Fruit fly (Drosophila melanogaster) whole organism, prepupa: Measurements from ENCODE around the gene CG31915.
A peak's percentile ranks its signal among the peaks of the same experiment; 100 is the strongest.

Source experiments
- Blimp-1 ChIP-seq: fragments of 200-800 bp; sonication (Bioruptor generic); optimal IDR thresholded peaks from 3 replicates; lab custom pipeline; 2017; ENCODE audit warnings: missing biosample characterization, missing genetic modification characterization, mild to moderate bottlenecking, moderate library complexity, missing genetic modification reagents
- CG10631 ChIP-seq: fragments of 200-800 bp; sonication (Bioruptor generic); optimal IDR thresholded peaks from 2 replicates; lab custom pipeline; 2016; ENCODE audit warnings: missing biosample characterization, missing genetic modification characterization
- CG10669 ChIP-seq: fragments of 200-800 bp; sonication (Bioruptor generic); optimal IDR thresholded peaks from 3 replicates; lab custom pipeline; 2018; ENCODE audit warnings: missing biosample characterization, mild to moderate bottlenecking, missing genetic modification characterization, moderate library complexity
- CG11762 ChIP-seq: fragments of 200-800 bp; sonication (Bioruptor generic); optimal IDR thresholded peaks from 3 replicates; lab custom pipeline; 2016; ENCODE audit warnings: missing biosample characterization, missing genetic modification characterization; ENCODE audit not compliant: insufficient read depth
- CG11902 ChIP-seq: fragments of 200-800 bp; sonication (Bioruptor generic); optimal IDR thresholded peaks from 3 replicates; lab custom pipeline; 2016; ENCODE audit warnings: missing biosample characterization, missing genetic modification characterization
- CG15336 ChIP-seq: fragments of 200-800 bp; sonication (Bioruptor generic); IDR thresholded peaks from 2 replicates; pipeline ENCODE4 v1.3.6; 2022; ENCODE audit warnings: missing biosample characterization, missing genetic modification characterization
- CG1621 ChIP-seq: fragments of 200-800 bp; sonication (Bioruptor generic); optimal IDR thresholded peaks from 3 replicates; lab custom pipeline; 2018; ENCODE audit warnings: missing biosample characterization, mild to moderate bottlenecking, missing genetic modification characterization
- CG16779 ChIP-seq: fragments of 200-800 bp; sonication (Bioruptor generic); optimal IDR thresholded peaks from 3 replicates; lab custom pipeline; 2017; ENCODE audit warnings: missing biosample characterization, mild to moderate bottlenecking, missing genetic modification characterization
- CG3032 ChIP-seq: fragments of 200-800 bp; optimal IDR thresholded peaks from 2 replicates; lab custom pipeline; 2019; ENCODE audit warnings: missing biosample characterization, mild to moderate bottlenecking, missing genetic modification characterization, moderate library complexity
- CG31627 ChIP-seq: fragments of 200-800 bp; sonication (Bioruptor generic); optimal IDR thresholded peaks from 3 replicates; lab custom pipeline; 2016; ENCODE audit warnings: missing biosample characterization, missing genetic modification characterization
- CG32006 ChIP-seq: fragments of 200-800 bp; sonication (Bioruptor generic); optimal IDR thresholded peaks from 3 replicates; lab custom pipeline; 2017; ENCODE audit warnings: missing biosample characterization, mild to moderate bottlenecking, missing genetic modification characterization
- CG34406 ChIP-seq: fragments of 200-800 bp; sonication (Bioruptor generic); optimal IDR thresholded peaks from 3 replicates; lab custom pipeline; 2016; ENCODE audit warnings: missing biosample characterization, missing genetic modification characterization
- CG4318 ChIP-seq: fragments of 200-800 bp; sonication (Bioruptor generic); optimal IDR thresholded peaks from 3 replicates; lab custom pipeline; 2017; ENCODE audit warnings: missing biosample characterization, mild to moderate bottlenecking, missing genetic modification characterization
- CG6276 ChIP-seq: fragments of 200-800 bp; sonication (Bioruptor generic); optimal IDR thresholded peaks from 2 replicates; lab custom pipeline; 2017; ENCODE audit warnings: missing biosample characterization, mild to moderate bottlenecking, missing genetic modification characterization
- CG6808 ChIP-seq: fragments of 200-800 bp; sonication (Bioruptor generic); optimal IDR thresholded peaks from 3 replicates; lab custom pipeline; 2017; ENCODE audit warnings: missing biosample characterization, missing genetic modification characterization, mild to moderate bottlenecking, moderate library complexity, missing genetic modification reagents
- CG6854 ChIP-seq: fragments of 200-800 bp; sonication (Bioruptor generic); optimal IDR thresholded peaks from 2 replicates; lab custom pipeline; 2017; ENCODE audit warnings: missing biosample characterization, mild to moderate bottlenecking, missing genetic modification characterization
- CG7368 ChIP-seq: fragments of 200-800 bp; sonication (Bioruptor generic); optimal IDR thresholded peaks from 3 replicates; lab custom pipeline; 2016; ENCODE audit warnings: missing biosample characterization, missing genetic modification characterization
- CG8319 ChIP-seq: fragments of 200-800 bp; sonication (Bioruptor generic); optimal IDR thresholded peaks from 3 replicates; lab custom pipeline; 2016; ENCODE audit warnings: missing biosample characterization, missing genetic modification characterization
- CG8632 ChIP-seq: fragments of 200-800 bp; sonication (Bioruptor generic); optimal IDR thresholded peaks from 3 replicates; lab custom pipeline; 2016; ENCODE audit warnings: missing biosample characterization, missing genetic modification characterization
- CG9139 ChIP-seq: fragments of 200-800 bp; sonication (Bioruptor generic); optimal IDR thresholded peaks from 3 replicates; lab custom pipeline; 2017; ENCODE audit warnings: missing biosample characterization, mild to moderate bottlenecking, missing genetic modification characterization
- Eip75B ChIP-seq: fragments of 200-800 bp; sonication (Bioruptor generic); optimal IDR thresholded peaks from 3 replicates; lab custom pipeline; 2016; ENCODE audit warnings: missing biosample characterization, missing genetic modification characterization
- Eip78C ChIP-seq: fragments of 200-800 bp; sonication (Bioruptor generic); peaks from one replicate; lab custom pipeline; 2016; ENCODE audit warnings: missing biosample characterization, missing genetic modification characterization
- Ets96B ChIP-seq: fragments of 200-800 bp; optimal IDR thresholded peaks from 2 replicates; lab custom pipeline; 2019; ENCODE audit warnings: missing biosample characterization, mild to moderate bottlenecking, missing genetic modification characterization, moderate library complexity
- Gug ChIP-seq: fragments of 200-800 bp; sonication (Bioruptor generic); IDR thresholded peaks from 2 replicates; pipeline ENCODE4 v1.3.6; 2022; ENCODE audit warnings: missing biosample characterization, missing genetic modification characterization
- Hr38 ChIP-seq: sonication (Bioruptor generic); optimal IDR thresholded peaks from 2 replicates; lab custom pipeline; 2016; ENCODE audit warnings: missing biosample characterization, missing genetic modification characterization
- Hr39 ChIP-seq: fragments of 200-800 bp; sonication (Bioruptor generic); optimal IDR thresholded peaks from 2 replicates; lab custom pipeline; 2016; ENCODE audit warnings: missing biosample characterization, missing genetic modification characterization
- Hr4 ChIP-seq: fragments of 200-800 bp; sonication (Bioruptor generic); optimal IDR thresholded peaks from 3 replicates; lab custom pipeline; 2016; ENCODE audit warnings: missing biosample characterization, missing genetic modification characterization
- Lpt ChIP-seq: fragments of 200-800 bp; sonication (Bioruptor generic); optimal IDR thresholded peaks from 3 replicates; lab custom pipeline; 2016; ENCODE audit warnings: missing biosample characterization, missing genetic modification characterization
- Met ChIP-seq: fragments of 200-800 bp; sonication (Bioruptor generic); optimal IDR thresholded peaks from 3 replicates; lab custom pipeline; 2016; ENCODE audit warnings: missing biosample characterization, missing genetic modification characterization
- OdsH ChIP-seq: fragments of 200-800 bp; sonication (Bioruptor generic); optimal IDR thresholded peaks from 3 replicates; lab custom pipeline; 2016; ENCODE audit warnings: missing biosample characterization, missing genetic modification characterization
- Sox102F ChIP-seq: fragments of 200-800 bp; sonication (Bioruptor generic); optimal IDR thresholded peaks from 2 replicates; lab custom pipeline; 2016; ENCODE audit warnings: missing biosample characterization, mild to moderate bottlenecking, missing genetic modification characterization
- Sox15 ChIP-seq: fragments of 200-800 bp; sonication (Bioruptor generic); optimal IDR thresholded peaks from 3 replicates; lab custom pipeline; 2016; ENCODE audit warnings: missing biosample characterization, missing genetic modification characterization
- acj6 ChIP-seq: fragments of 200-800 bp; sonication (Bioruptor generic); optimal IDR thresholded peaks from 3 replicates; lab custom pipeline; 2016; ENCODE audit warnings: missing biosample characterization, missing genetic modification characterization
- cyc ChIP-seq: fragments of 200-800 bp; sonication (Bioruptor generic); optimal IDR thresholded peaks from 3 replicates; lab custom pipeline; 2016; ENCODE audit warnings: missing biosample characterization, missing genetic modification characterization
- dac ChIP-seq: fragments of 200-800 bp; sonication (Bioruptor generic); optimal IDR thresholded peaks from 2 replicates; lab custom pipeline; 2017; ENCODE audit warnings: missing biosample characterization, mild to moderate bottlenecking, missing genetic modification characterization
- dsx ChIP-seq: fragments of 200-800 bp; optimal IDR thresholded peaks from 3 replicates; lab custom pipeline; 2019; ENCODE audit warnings: missing biosample characterization, mild to moderate bottlenecking, missing genetic modification characterization, moderate library complexity; ENCODE audit not compliant: poor library complexity, severe bottlenecking
- eg ChIP-seq: fragments of 200-800 bp; sonication (Bioruptor generic); IDR thresholded peaks from 3 replicates; pipeline ENCODE4 v1.3.6; 2022; ENCODE audit warnings: missing biosample characterization, missing genetic modification characterization
- esn ChIP-seq: fragments of 200-800 bp; sonication (Bioruptor generic); optimal IDR thresholded peaks from 2 replicates; lab custom pipeline; 2016; ENCODE audit warnings: missing biosample characterization, mild to moderate bottlenecking, missing genetic modification characterization, moderate library complexity
- fd59A ChIP-seq: fragments of 200-800 bp; sonication (Bioruptor generic); optimal IDR thresholded peaks from 2 replicates; lab custom pipeline; 2017; ENCODE audit warnings: missing biosample characterization, mild to moderate bottlenecking, missing genetic modification characterization, missing genetic modification reagents
- lz ChIP-seq: fragments of 200-800 bp; sonication (Bioruptor generic); optimal IDR thresholded peaks from 3 replicates; lab custom pipeline; 2016; ENCODE audit warnings: missing biosample characterization, missing genetic modification characterization
- net ChIP-seq: fragments of 200-800 bp; sonication (Bioruptor generic); optimal IDR thresholded peaks from 3 replicates; lab custom pipeline; 2016; ENCODE audit warnings: missing biosample characterization, missing genetic modification characterization
- pdm3 ChIP-seq: fragments of 200-800 bp; sonication (Bioruptor generic); optimal IDR thresholded peaks from 3 replicates; lab custom pipeline; 2016; ENCODE audit warnings: missing biosample characterization, missing genetic modification characterization
- spab ChIP-seq: fragments of 200-800 bp; sonication (Bioruptor generic); optimal IDR thresholded peaks from 2 replicates; lab custom pipeline; 2017; ENCODE audit warnings: missing biosample characterization, mild to moderate bottlenecking, missing genetic modification characterization, missing genetic modification reagents
- ss ChIP-seq, 2 experiments: fragments of 200-800 bp; sonication (Bioruptor generic); optimal IDR thresholded peaks; 2 replicates in 1 of 2; 3 replicates in 1 of 2; lab custom pipeline; 2017 to 2018; ENCODE audit warnings: mild to moderate bottlenecking in 2 of 2, missing biosample characterization in 2 of 2, missing genetic modification characterization in 2 of 2, moderate library complexity in 1 of 2
- svp ChIP-seq: fragments of 200-800 bp; sonication (Bioruptor generic); peaks from one replicate; lab custom pipeline; 2016; ENCODE audit warnings: missing biosample characterization, missing genetic modification characterization
- topi ChIP-seq: fragments of 200-800 bp; sonication (Bioruptor generic); optimal IDR thresholded peaks from 3 replicates; lab custom pipeline; 2016; ENCODE audit warnings: missing biosample characterization, missing genetic modification characterization

Gene CG31915

DNA sequence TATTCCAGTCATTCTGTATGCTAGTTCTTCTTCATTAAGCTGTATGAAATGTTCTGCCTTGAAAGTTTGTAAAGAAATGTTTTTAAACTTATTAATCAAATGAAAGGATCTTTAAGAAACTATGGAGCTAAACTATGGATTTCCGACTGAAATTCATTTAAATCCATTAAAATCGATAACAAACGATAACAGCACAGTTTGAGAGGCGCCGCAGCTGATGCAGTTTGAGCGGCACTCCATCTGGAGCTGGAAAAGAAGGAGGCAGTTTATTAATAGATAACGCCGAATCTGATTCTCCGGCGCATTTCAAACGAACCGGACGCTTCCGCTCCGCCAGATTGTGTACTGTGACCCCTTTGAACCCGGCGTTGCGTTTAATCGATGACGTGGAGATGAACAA is at the start of gene CG31915:
Gene CG31915, plus strand, starts transcription at position 263 of the 400 bp plus-strand sequence.
- TF ChIP-seq CG11762 (no peak), CG1621 (peak; percentile 68)

dm6 chr2L:5478273-5478672 is 49.6 kb upstream of the CG31915 start:
- TF ChIP-seq CG3032 (peak; percentile 64), CG10631 (GFP tag; lab: Kevin White, UChicago) (peak; percentile 12), OdsH (GFP tag; lab: Kevin White, UChicago) (no peak), Ets96B (tag; lab: Kevin White, UChicago) (peak; percentile 55), eg (no peak), spab (peak; percentile 38), Sox15 (GFP tag; lab: Kevin White, UChicago) (no peak), CG16779 (tag; lab: Kevin White, UChicago) (no peak), CG10669 (peak; percentile 55), ss (GFP tag; optimal IDR thresholded peaks at IDR 0.05; lab: Kevin White, UChicago) (peak in 1 of 2 experiments; percentile 41), CG6808 (GFP tag; lab: Kevin White, UChicago) (peak; percentile 29), dsx (peak; percentile 50), CG8632 (GFP tag; lab: Kevin White, UChicago) (peak; percentile 5), Eip78C (GFP tag; lab: Kevin White, UChicago) (peak; percentile 57), fd59A (GFP tag; lab: Kevin White, UChicago) (peak; percentile 5)

DNA sequence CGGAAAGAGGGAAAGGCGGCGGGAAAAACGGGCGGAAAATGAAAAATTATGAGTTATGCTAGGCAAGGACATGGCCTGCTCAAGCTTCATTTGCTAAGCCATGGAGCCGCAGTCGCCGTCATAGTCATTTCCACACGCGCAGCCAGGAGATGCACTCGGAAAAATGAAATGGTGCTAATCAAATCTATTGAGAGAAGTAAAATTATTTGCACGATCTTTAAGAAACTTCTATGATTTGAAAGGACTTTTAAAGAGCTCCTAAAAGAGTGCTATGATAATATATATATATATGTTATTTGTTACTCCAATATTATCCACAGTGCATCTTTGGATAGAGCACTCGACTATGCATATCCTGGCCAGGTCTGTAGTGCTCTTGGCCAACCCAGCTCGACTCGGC is 48.8 kb upstream of the CG31915 start:
- TF ChIP-seq CG6854: no peak
- peak; percentile 79 for TF ChIP-seq Eip78C (GFP tag; lab: Kevin White, UChicago)
- TF ChIP-seq svp: no peak
- TF ChIP-seq Eip75B (GFP tag; lab: Kevin White, UChicago): peak; percentile 9
- no peak for TF ChIP-seq CG31627 (GFP tag; lab: Kevin White, UChicago)
- TF ChIP-seq Hr38: no peak
- TF ChIP-seq Met: no peak
- TF ChIP-seq ss (GFP tag; optimal IDR thresholded peaks at IDR 0.05; lab: Kevin White, UChicago): peak; percentile 50 to 55
- TF ChIP-seq CG32006: peak; percentile 51
- no peak for TF ChIP-seq lz (GFP tag; lab: Kevin White, UChicago)
- peak; percentile 61 for TF ChIP-seq dsx
- TF ChIP-seq esn (GFP tag; lab: Kevin White, UChicago): no peak
- TF ChIP-seq CG11902 (GFP tag; lab: Kevin White, UChicago): no peak
- no peak for TF ChIP-seq CG16779 (tag; lab: Kevin White, UChicago)
- TF ChIP-seq net (GFP tag; lab: Kevin White, UChicago): no peak
- no peak for TF ChIP-seq Hr39 (GFP tag; lab: Kevin White, UChicago)
- 0 out of 2 replicates have a peak, but pooled peaks have one; percentile 24 for TF ChIP-seq Gug (GFP tag; lab: Robert Waterston, UW)
- no peak for TF ChIP-seq CG6276
- no peak for TF ChIP-seq CG7368
- peak; percentile 70 for TF ChIP-seq CG6808 (GFP tag; lab: Kevin White, UChicago)
- TF ChIP-seq CG9139: no peak
- TF ChIP-seq Blimp-1 (GFP tag; lab: Kevin White, UChicago): no peak
- peak; percentile 26 for TF ChIP-seq CG4318
- TF ChIP-seq CG1621: peak; percentile 28
- peak; percentile 64 for TF ChIP-seq spab
- TF ChIP-seq topi: no peak
- no peak for TF ChIP-seq CG8319 (GFP tag; lab: Kevin White, UChicago)
- TF ChIP-seq CG15336 (GFP tag; lab: Robert Waterston, UW): peak; percentile 52
- TF ChIP-seq acj6: peak; percentile 42
- no peak for TF ChIP-seq cyc (GFP tag; lab: Kevin White, UChicago)
- no peak for TF ChIP-seq Sox15 (GFP tag; lab: Kevin White, UChicago)
- peak; percentile 47 for TF ChIP-seq fd59A (GFP tag; lab: Kevin White, UChicago)
- no peak for TF ChIP-seq Lpt (GFP tag; lab: Kevin White, UChicago)
- peak; percentile 27 for TF ChIP-seq CG8632 (GFP tag; lab: Kevin White, UChicago)
- TF ChIP-seq pdm3 (GFP tag; lab: Kevin White, UChicago): no peak
- TF ChIP-seq eg: peak; percentile 31; the same call in 1 of the 3 replicates
- peak; percentile 9 for TF ChIP-seq Hr4 (GFP tag; lab: Kevin White, UChicago)
- peak; percentile 74 for TF ChIP-seq CG3032
- TF ChIP-seq Ets96B (tag; lab: Kevin White, UChicago): peak; percentile 73
- peak; percentile 51 for TF ChIP-seq OdsH (GFP tag; lab: Kevin White, UChicago)
- peak; percentile 63 for TF ChIP-seq CG10631 (GFP tag; lab: Kevin White, UChicago)
- no peak for TF ChIP-seq CG34406 (GFP tag; lab: Kevin White, UChicago)
- TF ChIP-seq dac (GFP tag; lab: Kevin White, UChicago): no peak
- no peak for TF ChIP-seq Sox102F
